Fruit fly (Drosophila melanogaster) whole organism, embryonic: Measurements from ENCODE around the gene Cht2.

Source experiments
- Ada2b ChIP-seq: fragments of 200-800 bp; sonication (Bioruptor generic); IDR thresholded peaks from 2 replicates; pipeline ENCODE4 v1.3.6; 2022; ENCODE audit warnings: missing biosample characterization, missing genetic modification characterization
- CG10147 ChIP-seq: fragments of 200-800 bp; sonication (Bioruptor generic); optimal IDR thresholded peaks from 2 replicates; lab custom pipeline; 2019; ENCODE audit warnings: missing biosample characterization, mild to moderate bottlenecking, missing genetic modification characterization, moderate library complexity
- CG10209 ChIP-seq: fragments of 200-800 bp; sonication (Bioruptor generic); optimal IDR thresholded peaks from 3 replicates; lab custom pipeline; 2017; ENCODE audit warnings: missing biosample characterization, mild to moderate bottlenecking, missing genetic modification characterization, missing genetic modification reagents
- CG10366 ChIP-seq: fragments of 200-800 bp; sonication (Bioruptor generic); IDR thresholded peaks from 2 replicates; pipeline ENCODE4 v1.3.6; 2022; ENCODE audit warnings: missing biosample characterization, missing genetic modification characterization
- CG10565 ChIP-seq: fragments of 200-800 bp; sonication (Bioruptor generic); optimal IDR thresholded peaks from 3 replicates; lab custom pipeline; 2016; ENCODE audit warnings: missing biosample characterization, mild to moderate bottlenecking, missing genetic modification characterization
- CG10979 ChIP-seq: fragments of 200-800 bp; sonication (Bioruptor generic); optimal IDR thresholded peaks from 2 replicates; lab custom pipeline; 2018; ENCODE audit warnings: missing biosample characterization, mild to moderate bottlenecking, missing genetic modification characterization, moderate library complexity
- CG12071 ChIP-seq: fragments of 200-800 bp; sonication (Bioruptor generic); optimal IDR thresholded peaks from 3 replicates; lab custom pipeline; 2018; ENCODE audit warnings: missing biosample characterization, mild to moderate bottlenecking, missing genetic modification characterization
- CG13123 ChIP-seq: fragments of 200-800 bp; sonication (Bioruptor generic); optimal IDR thresholded peaks from 2 replicates; lab custom pipeline; 2016; ENCODE audit warnings: missing biosample characterization, missing genetic modification characterization
- CG14441 ChIP-seq: fragments of 200-800 bp; sonication (Bioruptor generic); IDR thresholded peaks from 2 replicates; pipeline ENCODE4 v1.3.6; 2022; ENCODE audit warnings: missing biosample characterization, missing genetic modification characterization
- CG1529 ChIP-seq: fragments of 200-800 bp; sonication (Bioruptor generic); optimal IDR thresholded peaks from 3 replicates; lab custom pipeline; 2018; ENCODE audit warnings: missing biosample characterization, missing genetic modification characterization
- CG15514 ChIP-seq: fragments of 200-800 bp; sonication (Bioruptor generic); optimal IDR thresholded peaks from 3 replicates; lab custom pipeline; 2017; ENCODE audit warnings: missing biosample characterization, missing genetic modification characterization, mild to moderate bottlenecking, moderate library complexity, missing genetic modification reagents
- CG15601 ChIP-seq: fragments of 200-800 bp; sonication (Bioruptor generic); optimal IDR thresholded peaks from 3 replicates; lab custom pipeline; 2019; ENCODE audit warnings: missing biosample characterization, mild to moderate bottlenecking, missing genetic modification characterization, moderate library complexity
- CG18619 ChIP-seq: fragments of 200-800 bp; sonication (Bioruptor generic); optimal IDR thresholded peaks from 3 replicates; lab custom pipeline; 2017; ENCODE audit warnings: missing biosample characterization, mild to moderate bottlenecking, missing genetic modification characterization
- CG2875 ChIP-seq: fragments of 200-800 bp; sonication (Bioruptor generic); optimal IDR thresholded peaks from 2 replicates; lab custom pipeline; 2017; ENCODE audit warnings: missing biosample characterization, mild to moderate bottlenecking, missing genetic modification characterization, missing genetic modification reagents
- CG30020 ChIP-seq: fragments of 200-800 bp; optimal IDR thresholded peaks from 2 replicates; lab custom pipeline; 2019; ENCODE audit warnings: missing biosample characterization, mild to moderate bottlenecking, missing genetic modification characterization, moderate library complexity
- CG3281 ChIP-seq: fragments of 200-800 bp; sonication (Bioruptor generic); optimal IDR thresholded peaks from 3 replicates; lab custom pipeline; 2017; ENCODE audit warnings: missing biosample characterization, mild to moderate bottlenecking, missing genetic modification characterization
- CG4360 ChIP-seq: fragments of 200-800 bp; sonication (Bioruptor generic); IDR thresholded peaks from 2 replicates; pipeline ENCODE4 v1.3.6; 2022; ENCODE audit warnings: missing biosample characterization, missing genetic modification characterization
- CG4404 ChIP-seq: fragments of 200-800 bp; sonication (Bioruptor generic); IDR thresholded peaks from 2 replicates; pipeline ENCODE4 v1.3.6; 2022; ENCODE audit warnings: missing biosample characterization, missing genetic modification characterization
- CG4617 ChIP-seq: fragments of 200-800 bp; sonication (Bioruptor generic); optimal IDR thresholded peaks from 3 replicates; lab custom pipeline; 2016; ENCODE audit warnings: missing biosample characterization, missing genetic modification characterization, borderline replicate concordance
- CG5953 ChIP-seq: fragments of 200-800 bp; sonication (Bioruptor generic); IDR thresholded peaks from 2 replicates; pipeline ENCODE4 v1.3.6; 2022; ENCODE audit warnings: missing biosample characterization, missing genetic modification characterization
- CG7987 ChIP-seq: fragments of 200-800 bp; sonication (Bioruptor generic); optimal IDR thresholded peaks from 2 replicates; lab custom pipeline; 2018; ENCODE audit warnings: missing biosample characterization, mild to moderate bottlenecking, missing genetic modification characterization, moderate library complexity
- CG9437 ChIP-seq: fragments of 200-800 bp; sonication (Bioruptor generic); optimal IDR thresholded peaks from 2 replicates; lab custom pipeline; 2018; ENCODE audit warnings: missing biosample characterization, mild to moderate bottlenecking, missing genetic modification characterization
- HLHmδ ChIP-seq: fragments of 200-800 bp; sonication (Bioruptor generic); optimal IDR thresholded peaks from 2 replicates; lab custom pipeline; 2018; ENCODE audit warnings: missing biosample characterization, mild to moderate bottlenecking, missing genetic modification characterization, moderate library complexity
- Mrtf ChIP-seq: fragments of 200-800 bp; sonication (Bioruptor generic); IDR thresholded peaks from 3 replicates; pipeline ENCODE4 v1.3.6; 2022; ENCODE audit warnings: missing biosample characterization, missing genetic modification characterization
- NC2α ChIP-seq: fragments of 200-800 bp; sonication (Bioruptor generic); optimal IDR thresholded peaks from 2 replicates; lab custom pipeline; 2016; ENCODE audit warnings: missing biosample characterization, missing genetic modification characterization
- Rfx ChIP-seq: fragments of 200-800 bp; sonication (Bioruptor generic); IDR thresholded peaks from 2 replicates; pipeline ENCODE4 v1.3.6; 2022; ENCODE audit warnings: missing biosample characterization, missing genetic modification characterization
- Taf1 ChIP-seq: fragments of 200-800 bp; sonication (Bioruptor generic); IDR thresholded peaks from 2 replicates; pipeline ENCODE4 v1.3.6; 2022; ENCODE audit warnings: missing biosample characterization, missing genetic modification characterization
- Trl ChIP-seq, 3 experiments: fragments of >200 bp in 2 of 3; fragments of 200-800 bp in 1 of 3; sonication (Bioruptor generic) in 1 of 3; optimal IDR thresholded peaks; 2 replicates in 1 of 3; 3 replicates in 2 of 3; lab custom pipeline; 2016 to 2017; ENCODE audit warnings: missing biosample characterization in 1 of 3, missing genetic modification characterization in 1 of 3
- Vsx1 ChIP-seq: fragments of 200-800 bp; sonication (Bioruptor generic); optimal IDR thresholded peaks from 2 replicates; lab custom pipeline; 2017; ENCODE audit warnings: missing biosample characterization, mild to moderate bottlenecking, missing genetic modification characterization, missing genetic modification reagents
- Xrp1 ChIP-seq: fragments of 200-800 bp; sonication (Bioruptor generic); IDR thresholded peaks from 2 replicates; pipeline ENCODE4 v1.3.6; 2022; ENCODE audit warnings: missing biosample characterization, missing genetic modification characterization
- ato ChIP-seq: fragments of 200-800 bp; sonication (Bioruptor generic); IDR thresholded peaks from 2 replicates; pipeline ENCODE4 v1.3.6; 2022; ENCODE audit warnings: missing biosample characterization, missing genetic modification characterization; ENCODE audit not compliant: partially characterized antibody
- ci ChIP-seq: fragments of 200-800 bp; sonication (Bioruptor generic); IDR thresholded peaks from 3 replicates; pipeline ENCODE4 v1.3.6; 2022; ENCODE audit warnings: missing biosample characterization, missing genetic modification characterization
- dmrt11E ChIP-seq: fragments of 200-800 bp; sonication (Bioruptor generic); optimal IDR thresholded peaks from 3 replicates; lab custom pipeline; 2018; ENCODE audit warnings: missing biosample characterization, mild to moderate bottlenecking, missing genetic modification characterization, moderate library complexity
- esg ChIP-seq: fragments of 200-800 bp; sonication (Bioruptor generic); conservative IDR thresholded peaks from 2 replicates; pipeline ENCODE4 v1.3.6; 2022; ENCODE audit warnings: missing biosample characterization, missing genetic modification characterization
- exex ChIP-seq: fragments of 200-800 bp; sonication (Bioruptor generic); optimal IDR thresholded peaks from 4 replicates; lab custom pipeline; 2018; ENCODE audit warnings: missing biosample characterization, mild to moderate bottlenecking, missing genetic modification characterization, moderate library complexity
- eyg ChIP-seq: fragments of 200-800 bp; sonication (Bioruptor generic); optimal IDR thresholded peaks from 3 replicates; lab custom pipeline; 2016; ENCODE audit warnings: missing biosample characterization, missing genetic modification characterization
- ftz-f1 ChIP-seq: fragments of 200-800 bp; sonication (Bioruptor generic); optimal IDR thresholded peaks from 2 replicates; lab custom pipeline; 2016; ENCODE audit warnings: missing biosample characterization, missing genetic modification characterization
- gcm2 ChIP-seq: fragments of 200-800 bp; sonication (Bioruptor generic); optimal IDR thresholded peaks from 2 replicates; lab custom pipeline; 2016; ENCODE audit warnings: missing biosample characterization, missing genetic modification characterization
- jumu ChIP-seq: fragments of 200-800 bp; sonication (Bioruptor generic); optimal IDR thresholded peaks from 3 replicates; lab custom pipeline; 2016; ENCODE audit warnings: missing biosample characterization, missing genetic modification characterization
- klu ChIP-seq: fragments of 200-800 bp; sonication (Bioruptor generic); IDR thresholded peaks from 2 replicates; pipeline ENCODE4 v1.3.6; 2022; ENCODE audit warnings: missing biosample characterization, missing genetic modification characterization
- kni ChIP-seq: fragments of 200-800 bp; sonication (Bioruptor generic); optimal IDR thresholded peaks from 3 replicates; lab custom pipeline; 2017; ENCODE audit warnings: mild to moderate bottlenecking, missing biosample characterization, missing genetic modification reagents, missing genetic modification characterization
- lbe ChIP-seq: fragments of 200-800 bp; sonication (Bioruptor generic); optimal IDR thresholded peaks from 2 replicates; lab custom pipeline; 2016; ENCODE audit warnings: missing biosample characterization, mild to moderate bottlenecking, missing genetic modification characterization
- lmd ChIP-seq: fragments of 200-800 bp; sonication (Bioruptor generic); IDR thresholded peaks from 2 replicates; pipeline ENCODE4 v1.3.6; 2022; ENCODE audit warnings: missing biosample characterization, missing genetic modification characterization
- otp ChIP-seq: fragments of 200-800 bp; sonication (Bioruptor generic); IDR thresholded peaks from 3 replicates; pipeline ENCODE4, ENCODE4 v1.3.6; 2022; ENCODE audit warnings: missing biosample characterization, missing genetic modification characterization
- peb ChIP-seq: fragments of 200-800 bp; sonication (Bioruptor generic); IDR thresholded peaks from 2 replicates; pipeline ENCODE4 v1.3.6; 2022; ENCODE audit warnings: missing biosample characterization, missing genetic modification characterization
- sc ChIP-seq, 3 experiments: fragments of >200 bp in 2 of 3; fragments of 200-800 bp in 1 of 3; sonication (Bioruptor generic) in 1 of 3; optimal IDR thresholded peaks; 2 replicates in 2 of 3; 3 replicates in 1 of 3; lab custom pipeline; 2017; ENCODE audit warnings: mild to moderate bottlenecking in 1 of 3, missing biosample characterization in 1 of 3, missing genetic modification characterization in 1 of 3, missing genetic modification reagents in 1 of 3
- sens ChIP-seq: fragments of 200-800 bp; sonication (Bioruptor generic); peaks from one replicate; lab custom pipeline; 2016; ENCODE audit warnings: missing biosample characterization, missing genetic modification characterization
- sr ChIP-seq: fragments of 200-800 bp; sonication (Bioruptor generic); IDR thresholded peaks from 3 replicates; pipeline ENCODE4 v1.3.6; 2022; ENCODE audit warnings: missing biosample characterization, missing genetic modification characterization
- stc ChIP-seq: fragments of 200-800 bp; sonication (Bioruptor generic); IDR thresholded peaks from 2 replicates; pipeline ENCODE4 v1.3.6; 2022; ENCODE audit warnings: missing biosample characterization, missing genetic modification characterization
- trem ChIP-seq: fragments of 200-800 bp; optimal IDR thresholded peaks from 3 replicates; lab custom pipeline; 2019; ENCODE audit warnings: missing biosample characterization, mild to moderate bottlenecking, missing genetic modification characterization, moderate library complexity

Cht2 gene

dm6 chr3L:1742552-1743097, 13.1 kb downstream of the Cht2 start (continued):
- TF ChIP-seq kni (GFP tag; lab: Kevin White, UChicago), result peak; percentile 13
- TF ChIP-seq NC2α, result no peak
- TF ChIP-seq trem (tag; lab: Kevin White, UChicago), result no peak
- TF ChIP-seq CG2875 (GFP tag; lab: Kevin White, UChicago), result peak; percentile 8
- no peak for TF ChIP-seq CG1529 (GFP tag; lab: Kevin White, UChicago)
- TF ChIP-seq jumu (GFP tag; lab: Kevin White, UChicago), result no peak
- TF ChIP-seq CG5953, result no peak
- TF ChIP-seq lmd, result no peak
- no peak for TF ChIP-seq CG4360 (GFP tag; lab: Robert Waterston, UW)
- peak; percentile 35 for TF ChIP-seq HLHmδ (GFP tag; lab: Kevin White, UChicago)
- TF ChIP-seq peb, result no peak
- TF ChIP-seq CG3281 (GFP tag; lab: Kevin White, UChicago), result peak; percentile 21
- TF ChIP-seq sr (GFP tag; lab: Robert Waterston, UW), result peak; percentile 17; the same call in 1 of the 3 replicates
- TF ChIP-seq CG15514, result peak; percentile 36
- TF ChIP-seq Rfx, result peak; percentile 25; the same call in 1 of the 2 replicates
- TF ChIP-seq Xrp1, result peak; percentile 50
- TF ChIP-seq CG4617, result no peak
- TF ChIP-seq sens (GFP tag; lab: Kevin White, UChicago), result no peak
- TF ChIP-seq ato (GFP tag; lab: Robert Waterston, UW), result no peak
- no peak for TF ChIP-seq CG10147 (GFP tag; lab: Kevin White, UChicago)
- peak; percentile 29 for TF ChIP-seq CG10209 (GFP tag; lab: Kevin White, UChicago)
- no peak for TF ChIP-seq CG9437 (GFP tag; lab: Kevin White, UChicago)
- TF ChIP-seq Vsx1 (GFP tag; lab: Kevin White, UChicago), result no peak
- TF ChIP-seq dmrt11E (tag; lab: Kevin White, UChicago), result peak; percentile 22
- no peak for TF ChIP-seq esg (GFP tag; lab: Robert Waterston, UW)
- no peak for TF ChIP-seq CG14441 (GFP tag; lab: Robert Waterston, UW)
- no peak for TF ChIP-seq gcm2
- no peak for TF ChIP-seq exex (tag; lab: Kevin White, UChicago)
- TF ChIP-seq CG13123 (GFP tag; lab: Kevin White, UChicago), result no peak
- TF ChIP-seq CG18619 (GFP tag; lab: Kevin White, UChicago), result no peak
- TF ChIP-seq stc, result no peak
- peak; percentile 22; the same call in 1 of the 3 replicates for TF ChIP-seq ci (GFP tag; lab: Robert Waterston, UW)
- TF ChIP-seq ftz-f1 (GFP tag; lab: Kevin White, UChicago), result no peak
- TF ChIP-seq CG7987 (GFP tag; lab: Kevin White, UChicago), result peak; percentile 8
- TF ChIP-seq Mrtf (GFP tag; lab: Robert Waterston, UW), result no peak
- no peak for TF ChIP-seq CG10979 (tag; lab: Kevin White, UChicago)
- no peak for TF ChIP-seq CG4404 (GFP tag; lab: Robert Waterston, UW)
- TF ChIP-seq eyg (GFP tag; lab: Kevin White, UChicago), result no peak
- peak; percentile 15; the same call in 2 of the 3 replicates for TF ChIP-seq otp (GFP tag; lab: Robert Waterston, UW)
- peak; percentile 19 for TF ChIP-seq CG15601 (tag; lab: Kevin White, UChicago)
- no peak for TF ChIP-seq CG10565 (GFP tag; lab: Kevin White, UChicago)
- TF ChIP-seq Ada2b, result no peak
- no peak for TF ChIP-seq CG30020 (tag; lab: Kevin White, UChicago)
- TF ChIP-seq CG12071, result peak; percentile 29
- 0 out of 2 replicates have a peak, but pooled peaks have one; percentile 3 for TF ChIP-seq CG10366 (GFP tag; lab: Robert Waterston, UW)
- no peak for TF ChIP-seq Taf1
- TF ChIP-seq sc (optimal IDR thresholded peaks at IDR 0.05; lab: Kevin White, UChicago), result no peak
- peak; percentile 15 for TF ChIP-seq sc (GFP tag; optimal IDR thresholded peaks at IDR 0.05; lab: Kevin White, UChicago)
- TF ChIP-seq klu (GFP tag; lab: Robert Waterston, UW), result no peak
- no peak for TF ChIP-seq lbe (GFP tag; lab: Kevin White, UChicago)
- no peak for TF ChIP-seq Trl (optimal IDR thresholded peaks at IDR 0.05; lab: Kevin White, UChicago)
- peak; percentile 15 for TF ChIP-seq Trl (GFP tag; optimal IDR thresholded peaks at IDR 0.05; lab: Kevin White, UChicago)
